Fruit fly (Drosophila melanogaster) whole organism, pupa: ENCODE results near the gene 14-3-3epsilon.

Experiments used
- CG15710 ChIP-seq: fragments of 200-800 bp; sonication (Bioruptor generic); optimal IDR thresholded peaks from 2 replicates; lab custom pipeline; 2018; ENCODE audit warnings: missing biosample characterization, mild to moderate bottlenecking, missing genetic modification characterization, moderate library complexity
- CG8159 ChIP-seq: fragments of 200-800 bp; sonication (Bioruptor generic); optimal IDR thresholded peaks from 3 replicates; lab custom pipeline; 2018; ENCODE audit warnings: missing biosample characterization, mild to moderate bottlenecking, missing genetic modification characterization, moderate library complexity
- D1 ChIP-seq: fragments of 200-800 bp; sonication (Bioruptor generic); optimal IDR thresholded peaks from 2 replicates; lab custom pipeline; 2018; ENCODE audit warnings: missing biosample characterization, mild to moderate bottlenecking, missing genetic modification characterization, moderate library complexity
- EcR ChIP-seq: fragments of 200-800 bp; sonication (Bioruptor generic); optimal IDR thresholded peaks from 3 replicates; lab custom pipeline; 2019; ENCODE audit warnings: missing biosample characterization, missing genetic modification characterization, mild to moderate bottlenecking, moderate library complexity, missing genetic modification reagents
- Pif1B ChIP-seq: fragments of 200-800 bp; sonication (Bioruptor generic); optimal IDR thresholded peaks from 3 replicates; lab custom pipeline; 2016; ENCODE audit warnings: missing biosample characterization, missing genetic modification characterization
- fd96Ca ChIP-seq: fragments of 200-800 bp; sonication (Bioruptor generic); IDR thresholded peaks from 3 replicates; pipeline ENCODE4 v1.3.6; 2022; ENCODE audit warnings: missing biosample characterization, missing genetic modification characterization

DNA sequence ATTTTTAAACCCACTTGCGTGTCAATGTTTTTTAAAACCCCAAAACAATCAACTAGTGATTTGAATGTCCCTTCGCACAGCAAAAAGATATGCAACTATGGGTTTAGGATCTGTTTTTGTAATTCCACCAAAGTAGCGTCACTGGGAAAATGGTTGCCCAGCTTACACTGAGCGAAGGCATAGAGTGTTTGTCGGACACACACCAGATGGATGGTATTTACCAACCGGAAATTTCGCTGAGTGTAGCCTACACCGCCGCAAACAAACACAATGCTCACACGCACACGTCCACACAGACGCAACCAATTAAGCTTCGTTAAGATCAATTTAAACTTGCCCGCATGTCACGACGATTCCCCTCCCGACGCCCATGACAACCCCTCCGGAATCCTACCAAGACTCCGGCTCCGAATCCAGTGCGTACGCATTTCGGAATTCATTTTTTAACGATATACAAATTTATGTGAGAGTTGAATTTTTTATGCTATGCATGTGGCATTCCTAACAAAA lies 13.6 kb upstream of the 14-3-3epsilon start:
- TF ChIP-seq fd96Ca (no peak), EcR (GFP tag; lab: Kevin White, UChicago) (no peak), Pif1B (GFP tag; lab: Kevin White, UChicago) (no peak), CG8159 (no peak), CG15710 (tag; lab: Kevin White, UChicago) (no peak), D1 (tag; lab: Kevin White, UChicago) (no peak)
